Fruit fly (Drosophila melanogaster): ENCODE data around the gene Nak.
A peak's percentile ranks its signal among the peaks of the same experiment; 100 is the strongest.

Nak gene

DNA sequence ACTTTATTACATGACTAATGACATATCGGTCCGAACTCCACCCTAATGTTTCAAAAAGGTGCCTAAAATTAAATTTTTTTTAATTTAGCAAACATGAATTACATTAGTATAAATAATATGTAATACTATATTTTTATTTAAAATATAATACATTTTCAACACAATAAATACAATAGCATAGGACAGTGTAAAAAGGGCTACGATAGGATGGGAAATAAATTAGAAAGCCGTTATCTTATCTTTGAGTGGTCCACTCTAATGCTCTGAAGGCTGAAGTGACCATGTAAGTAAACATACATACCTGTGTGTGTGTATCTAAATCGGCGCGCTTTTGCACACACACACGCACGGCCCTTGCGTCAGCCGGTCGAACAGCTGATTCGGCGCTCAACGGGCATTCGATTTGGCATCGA is 34.4 kb upstream of the Nak start, which contains the start of gene CG31793:
TSS of gene CG31793 (plus strand) at position 409 of the 413 bp plus-strand sequence.
- TF ChIP-seq CG34367 (tag; optimal IDR thresholded peaks at IDR 0.05) (peak; percentile 32), CG4496 (GFP tag; IDR thresholded peaks at IDR 0.05) (peak; percentile 80), Pif1A (GFP tag; optimal IDR thresholded peaks at IDR 0.05) (no peak), CG17806 (tag; optimal IDR thresholded peaks at IDR 0.05) (peak; percentile 64), Ets98B (GFP tag; IDR thresholded peaks at IDR 0.05) (peak; percentile 60; the same call in 1 of the 2 replicates), CG10348 (GFP tag; IDR thresholded peaks at IDR 0.05) (no peak), CG14655 (GFP tag; optimal IDR thresholded peaks at IDR 0.05) (peak; percentile 67), fd96Ca (GFP tag; IDR thresholded peaks at IDR 0.05) (no peak), Pif1B (GFP tag; optimal IDR thresholded peaks at IDR 0.05) (peak; percentile 71), CG8301 (tag; optimal IDR thresholded peaks at IDR 0.05) (peak; percentile 61), CG9948 (tag; optimal IDR thresholded peaks at IDR 0.05) (peak; percentile 43), Snoo (tag; optimal IDR thresholded peaks at IDR 0.05) (peak; percentile 9), gl (tag; optimal IDR thresholded peaks at IDR 0.05) (no peak), CG12605 (GFP tag; IDR thresholded peaks at IDR 0.05) (no peak; the same call in 1 of the 2 replicates), CG15710 (tag; optimal IDR thresholded peaks at IDR 0.05) (no peak), CG8159 (tag; optimal IDR thresholded peaks at IDR 0.05) (peak; percentile 98), rn (GFP tag; IDR thresholded peaks at IDR 0.05) (0 out of 2 replicates have a peak, but pooled peaks have one; percentile 25), CG32121 (GFP tag; IDR thresholded peaks at IDR 0.05) (peak; percentile 63), EcR (GFP tag; optimal IDR thresholded peaks at IDR 0.05) (no peak), D1 (tag; optimal IDR thresholded peaks at IDR 0.05) (peak; percentile 84), CG13204 (GFP tag; optimal IDR thresholded peaks at IDR 0.05) (no peak)

DNA sequence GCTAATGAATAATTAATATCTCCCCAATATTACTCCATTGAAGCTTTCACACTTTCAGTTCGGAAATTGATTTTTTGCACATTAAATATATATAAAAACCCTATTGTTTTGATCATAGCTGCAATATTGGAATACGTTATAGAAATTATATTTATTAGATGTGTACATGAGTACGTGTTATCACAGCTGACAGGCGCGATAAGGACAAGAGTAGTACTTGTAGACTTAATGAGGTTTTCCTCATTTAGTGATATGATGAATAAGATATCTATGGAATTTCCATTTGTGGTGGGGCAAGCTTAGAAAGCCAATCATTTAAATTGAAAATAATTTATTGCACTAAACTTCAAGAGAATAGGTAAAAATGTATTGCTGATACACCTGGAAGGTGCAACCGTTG is 33.9 kb upstream of the Nak start:
- TF ChIP-seq CG8159 (tag; optimal IDR thresholded peaks at IDR 0.05) (no peak), Pif1A (GFP tag; optimal IDR thresholded peaks at IDR 0.05) (no peak), rn (GFP tag; IDR thresholded peaks at IDR 0.05) (no peak), Snoo (tag; optimal IDR thresholded peaks at IDR 0.05) (no peak), CG34367 (tag; optimal IDR thresholded peaks at IDR 0.05) (no peak), CG32121 (GFP tag; IDR thresholded peaks at IDR 0.05) (no peak), CG13204 (GFP tag; optimal IDR thresholded peaks at IDR 0.05) (no peak), CG9948 (tag; optimal IDR thresholded peaks at IDR 0.05) (no peak), EcR (GFP tag; optimal IDR thresholded peaks at IDR 0.05) (no peak), gl (tag; optimal IDR thresholded peaks at IDR 0.05) (no peak), CG4496 (GFP tag; IDR thresholded peaks at IDR 0.05) (no peak), CG17806 (tag; optimal IDR thresholded peaks at IDR 0.05) (no peak), Ets98B (GFP tag; IDR thresholded peaks at IDR 0.05) (no peak), CG10348 (GFP tag; IDR thresholded peaks at IDR 0.05) (no peak), CG14655 (GFP tag; optimal IDR thresholded peaks at IDR 0.05) (no peak), CG12605 (GFP tag; IDR thresholded peaks at IDR 0.05) (no peak), D1 (tag; optimal IDR thresholded peaks at IDR 0.05) (no peak), CG8301 (tag; optimal IDR thresholded peaks at IDR 0.05) (no peak), fd96Ca (GFP tag; IDR thresholded peaks at IDR 0.05) (no peak)

DNA sequence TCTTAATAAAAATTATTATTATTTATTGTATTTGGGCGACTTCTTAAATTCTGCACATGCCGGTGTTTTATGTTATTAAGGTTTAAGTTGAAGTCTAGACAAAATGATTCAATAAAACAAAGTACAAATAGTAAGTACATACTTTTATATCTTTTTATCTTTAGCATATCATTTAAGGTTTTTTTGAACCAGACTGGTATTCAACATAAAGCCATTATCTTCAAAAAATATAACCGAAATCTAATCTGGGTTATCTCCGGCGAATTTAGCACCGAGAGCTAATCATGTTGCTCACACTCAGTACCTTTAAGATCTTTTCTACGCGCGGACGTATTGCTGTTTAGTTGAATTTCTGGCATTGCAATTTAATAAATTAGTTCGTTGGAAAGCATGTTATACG is 28.6 kb upstream of the Nak start, which contains the start of gene CG31792:
TSS of gene CG31792 (plus strand) at position 301 of the 400 bp plus-strand sequence.
- TF ChIP-seq CG8301 (tag; optimal IDR thresholded peaks at IDR 0.05) (no peak), CG32121 (GFP tag; IDR thresholded peaks at IDR 0.05) (no peak), CG34367 (tag; optimal IDR thresholded peaks at IDR 0.05) (no peak), CG12605 (GFP tag; IDR thresholded peaks at IDR 0.05) (no peak), D1 (tag; optimal IDR thresholded peaks at IDR 0.05) (no peak), CG13204 (GFP tag; optimal IDR thresholded peaks at IDR 0.05) (no peak), CG4496 (GFP tag; IDR thresholded peaks at IDR 0.05) (no peak), CG8159 (tag; optimal IDR thresholded peaks at IDR 0.05) (no peak)

DNA sequence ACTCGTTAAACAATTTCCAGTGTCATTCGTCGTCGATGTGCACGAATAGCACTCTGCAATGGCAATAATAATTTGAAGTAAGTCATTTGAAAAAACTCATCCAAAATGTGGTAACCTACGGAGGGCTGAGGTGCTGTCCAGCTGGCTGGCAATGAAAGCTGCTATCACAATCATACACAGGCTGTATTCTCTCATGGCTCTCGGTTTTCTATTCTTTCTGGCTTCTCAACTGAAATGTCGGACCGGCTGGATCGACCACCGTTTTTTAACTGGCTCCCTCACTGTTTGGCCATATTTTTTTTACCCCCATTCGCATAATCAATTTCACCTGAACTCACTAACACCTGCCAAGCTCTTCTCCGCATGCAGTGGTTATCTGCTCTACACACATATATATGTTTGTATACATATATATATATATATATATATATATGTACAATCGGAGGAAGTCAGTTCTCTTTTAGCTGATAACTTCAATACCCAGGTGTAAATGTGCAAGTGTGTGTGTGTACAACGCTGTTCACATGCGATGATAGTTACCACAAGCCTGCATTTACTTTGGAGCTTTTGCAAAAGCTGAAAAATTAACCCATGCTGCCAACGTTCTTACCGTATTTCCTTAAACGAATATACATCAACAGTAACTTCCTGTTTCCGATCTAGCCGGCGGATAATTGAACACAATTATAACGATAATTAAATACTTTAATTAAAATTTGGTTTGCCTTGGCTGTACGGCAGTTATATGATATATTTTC is 27.3 kb upstream of the Nak start, which contains the start of gene CG10650:
TSS of gene CG10650 (minus strand) at position 275 of the 758 bp plus-strand sequence.
- TF ChIP-seq D1 (tag; optimal IDR thresholded peaks at IDR 0.05) (no peak), EcR (GFP tag; optimal IDR thresholded peaks at IDR 0.05) (peak; percentile 5)

DNA sequence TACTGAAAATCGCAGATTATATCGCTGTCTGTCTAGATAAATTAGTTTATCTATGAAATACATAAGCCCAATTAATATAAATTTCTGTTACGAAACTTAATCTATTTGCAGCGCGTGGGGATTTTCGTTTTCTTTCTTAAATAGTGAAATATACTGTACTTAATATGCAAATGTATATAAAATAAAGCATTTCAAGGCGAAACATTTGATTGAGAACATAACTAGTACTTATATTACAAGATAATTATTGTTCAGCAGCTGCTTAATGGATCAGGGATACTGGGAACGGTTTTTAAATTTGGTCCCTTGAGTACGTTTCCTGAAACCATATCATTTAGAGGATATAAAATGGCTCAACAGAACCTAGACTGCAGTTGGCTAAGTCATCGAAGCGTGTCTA is 23.7 kb upstream of the Nak start, which contains the start of gene CG46465:
TSS of gene CG46465 (plus strand) at position 301 of the 400 bp plus-strand sequence.
- TF ChIP-seq CG10348 (GFP tag; IDR thresholded peaks at IDR 0.05) (no peak), fd96Ca (GFP tag; IDR thresholded peaks at IDR 0.05) (no peak), EcR (GFP tag; optimal IDR thresholded peaks at IDR 0.05) (no peak), CG15710 (tag; optimal IDR thresholded peaks at IDR 0.05) (no peak), CG12605 (GFP tag; IDR thresholded peaks at IDR 0.05) (no peak), CG34367 (tag; optimal IDR thresholded peaks at IDR 0.05) (no peak), CG17806 (tag; optimal IDR thresholded peaks at IDR 0.05) (no peak), CG14655 (GFP tag; optimal IDR thresholded peaks at IDR 0.05) (no peak), Pif1A (GFP tag; optimal IDR thresholded peaks at IDR 0.05) (no peak), CG8159 (tag; optimal IDR thresholded peaks at IDR 0.05) (no peak), Snoo (tag; optimal IDR thresholded peaks at IDR 0.05) (no peak), CG8301 (tag; optimal IDR thresholded peaks at IDR 0.05) (no peak), Ets98B (GFP tag; IDR thresholded peaks at IDR 0.05) (no peak), rn (GFP tag; IDR thresholded peaks at IDR 0.05) (no peak), gl (tag; optimal IDR thresholded peaks at IDR 0.05) (no peak)

DNA sequence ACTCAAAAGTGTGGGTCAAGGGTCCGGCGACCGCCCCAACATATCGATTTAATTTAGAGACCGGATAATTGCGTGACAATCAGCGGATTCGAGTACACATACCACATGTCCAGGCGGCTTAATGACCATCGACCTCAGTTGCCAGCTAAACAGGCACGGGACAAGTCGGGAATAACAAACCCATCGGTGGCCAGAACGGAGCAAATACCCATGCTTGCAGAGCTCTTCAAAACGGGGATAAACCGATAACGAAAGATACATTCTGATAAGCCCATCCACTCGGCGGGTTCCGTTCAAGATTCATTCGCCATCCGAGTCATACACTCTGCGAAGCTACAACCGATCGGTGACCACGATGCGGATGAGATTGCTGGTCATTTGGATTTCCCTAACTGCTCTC is 22.2 kb upstream of the Nak start, which contains the start of gene CG15169:
TSS of gene CG15169 (plus strand) at position 301 of the 400 bp plus-strand sequence.
- TF ChIP-seq EcR (GFP tag; optimal IDR thresholded peaks at IDR 0.05) (peak; percentile 17), CG8301 (tag; optimal IDR thresholded peaks at IDR 0.05) (no peak), Pif1A (GFP tag; optimal IDR thresholded peaks at IDR 0.05) (no peak)
